Worm (Caenorhabditis elegans) whole organism, L1 larva: ENCODE measurements around the gene apy-1.
A peak's percentile ranks its signal among the peaks of the same experiment; 100 is the strongest.

Experiments
- C34B4.2 ChIP-seq: sonication (generic microtip); optimal IDR thresholded peaks from 2 replicates; lab custom pipeline; 2017; ENCODE audit warnings: mild to moderate bottlenecking, missing genetic modification characterization, missing compliant biosample characterization
- Y116A8C.19 ChIP-seq: sonication (generic microtip); optimal IDR thresholded peaks from 2 replicates; lab custom pipeline; 2016; ENCODE audit warnings: missing compliant biosample characterization, missing genetic modification characterization, borderline replicate concordance
- alr-1 ChIP-seq: fragments of 200-800 bp; sonication (Bioruptor generic); optimal IDR thresholded peaks from 2 replicates; lab custom pipeline; 2018; ENCODE audit warnings: borderline replicate concordance, mild to moderate bottlenecking, missing genetic modification characterization, missing compliant biosample characterization
- aly-2 ChIP-seq: fragments of 150-350 bp; optimal IDR thresholded peaks from 2 replicates; lab custom pipeline; 2014; ENCODE audit warnings: missing biosample characterization, missing genetic modification characterization
- ama-1 ChIP-seq: fragments of 150-350 bp; optimal IDR thresholded peaks from 2 replicates; lab custom pipeline; 2014
- blmp-1 ChIP-seq: fragments of 150-350 bp; optimal IDR thresholded peaks from 2 replicates; lab custom pipeline; 2014; ENCODE audit warnings: missing biosample characterization, missing genetic modification characterization
- ceh-88 ChIP-seq: fragments of 200-800 bp; sonication (Bioruptor generic); IDR thresholded peaks from 2 replicates; pipeline ENCODE4 v1.3.6; 2022; ENCODE audit warnings: missing genetic modification characterization, missing compliant biosample characterization
- ceh-90 ChIP-seq: sonication (generic microtip); optimal IDR thresholded peaks from 2 replicates; lab custom pipeline; 2016; ENCODE audit warnings: missing genetic modification characterization, missing compliant biosample characterization
- efl-1 ChIP-seq, 4 experiments: fragments of 150-350 bp; optimal IDR thresholded peaks in 3 of 4; peaks in 1 of 4; 1 replicate in 1 of 4; 2 replicates in 3 of 4; lab custom pipeline; 2014; ENCODE audit warnings: missing biosample characterization in 2 of 4, missing genetic modification characterization in 2 of 4, missing genetic modification reagents in 2 of 4
- egl-13 ChIP-seq: sonication (generic microtip); optimal IDR thresholded peaks from 2 replicates; lab custom pipeline; 2016; ENCODE audit warnings: missing genotype, missing genetic modification reagents, missing genetic modification characterization, missing compliant biosample characterization
- egl-27 ChIP-seq, 2 experiments: fragments of 150-350 bp in 1 of 2; sonication (generic microtip); optimal IDR thresholded peaks; 3 replicates each; lab custom pipeline; 2017 to 2018; ENCODE audit warnings: missing biosample characterization in 2 of 2, missing genetic modification characterization in 2 of 2, missing genetic modification reagents in 2 of 2
- elt-2 ChIP-seq: sonication (generic microtip); optimal IDR thresholded peaks from 2 replicates; lab custom pipeline; 2016; ENCODE audit warnings: missing genetic modification characterization, mild to moderate bottlenecking, inconsistent platforms, missing compliant biosample characterization, missing genetic modification reagents
- elt-3 ChIP-seq, 6 experiments: fragments of 150-350 bp in 1 of 6; sonication (generic microtip); optimal IDR thresholded peaks; 2 replicates each; lab custom pipeline; 2017 to 2018; ENCODE audit warnings: missing biosample characterization in 6 of 6, missing genetic modification characterization in 6 of 6, inconsistent platforms in 1 of 6
- ets-5 ChIP-seq: fragments of 200-800 bp; sonication (Bioruptor generic); IDR thresholded peaks from 2 replicates; pipeline ENCODE4 v1.3.6; 2022; ENCODE audit warnings: missing genetic modification characterization, missing compliant biosample characterization
- hlh-17 ChIP-seq: fragments of 200-800 bp; sonication (Bioruptor generic); optimal IDR thresholded peaks from 2 replicates; lab custom pipeline; 2018; ENCODE audit warnings: missing genetic modification characterization, mild to moderate bottlenecking, missing compliant biosample characterization, moderate library complexity, borderline replicate concordance
- hlh-4 ChIP-seq: sonication (generic microtip); optimal IDR thresholded peaks from 2 replicates; lab custom pipeline; 2016; ENCODE audit warnings: mild to moderate bottlenecking, missing genetic modification characterization, missing compliant biosample characterization
- lin-14 ChIP-seq: fragments of 200-800 bp; sonication (Bioruptor generic); optimal IDR thresholded peaks from 2 replicates; lab custom pipeline; 2018; ENCODE audit warnings: mild to moderate bottlenecking, missing genetic modification characterization, moderate library complexity, missing compliant biosample characterization
- lin-15B ChIP-seq: fragments of 150-350 bp; sonication (generic microtip); optimal IDR thresholded peaks from 3 replicates; lab custom pipeline; 2014; ENCODE audit warnings: missing biosample characterization, missing genetic modification characterization
- lin-35 ChIP-seq, 2 experiments: fragments of 150-350 bp; optimal IDR thresholded peaks; 2 replicates each; lab custom pipeline; 2014; ENCODE audit warnings: missing biosample characterization in 2 of 2, missing genetic modification characterization in 2 of 2, missing genetic modification reagents in 2 of 2
- lin-39 ChIP-seq: fragments of 150-350 bp; optimal IDR thresholded peaks from 2 replicates; lab custom pipeline; 2014; ENCODE audit warnings: missing biosample characterization, missing genetic modification reagents, missing genetic modification characterization
- lir-3 ChIP-seq: sonication (generic microtip); optimal IDR thresholded peaks from 2 replicates; lab custom pipeline; 2016; ENCODE audit warnings: mild to moderate bottlenecking, missing genetic modification characterization, moderate library complexity, missing compliant biosample characterization; ENCODE audit not compliant: poor library complexity
- nhr-11 ChIP-seq: fragments of 150-350 bp; optimal IDR thresholded peaks from 2 replicates; lab custom pipeline; 2014; ENCODE audit warnings: missing biosample characterization, missing genetic modification characterization
- nhr-20 ChIP-seq: sonication (generic microtip); optimal IDR thresholded peaks from 2 replicates; lab custom pipeline; 2016; ENCODE audit warnings: mild to moderate bottlenecking, missing genetic modification characterization, missing compliant biosample characterization
- nhr-28 ChIP-seq: fragments of 150-350 bp; optimal IDR thresholded peaks from 2 replicates; lab custom pipeline; 2014; ENCODE audit warnings: missing biosample characterization, missing genetic modification characterization
- nhr-71 ChIP-seq: sonication (generic microtip); optimal IDR thresholded peaks from 2 replicates; lab custom pipeline; 2016; ENCODE audit warnings: mild to moderate bottlenecking, missing genetic modification characterization, moderate library complexity, missing compliant biosample characterization
- nhr-84 ChIP-seq: sonication (generic microtip); optimal IDR thresholded peaks from 2 replicates; lab custom pipeline; 2017; ENCODE audit warnings: missing biosample characterization, missing genetic modification characterization
- nhr-85 ChIP-seq: sonication (generic microtip); peaks from one replicate; lab custom pipeline; 2016; ENCODE audit warnings: missing genetic modification characterization, inconsistent platforms, missing compliant biosample characterization
- nhr-90 ChIP-seq: sonication (generic microtip); optimal IDR thresholded peaks from 2 replicates; lab custom pipeline; 2016; ENCODE audit warnings: mild to moderate bottlenecking, missing genetic modification characterization, missing compliant biosample characterization; ENCODE audit not compliant: poor library complexity
- pag-3 ChIP-seq: sonication (generic microtip); optimal IDR thresholded peaks from 2 replicates; lab custom pipeline; 2017; ENCODE audit warnings: missing genetic modification characterization, mild to moderate bottlenecking, missing compliant biosample characterization, antibody characterized with exemption, borderline replicate concordance; ENCODE audit not compliant: insufficient read depth
- pax-3 ChIP-seq: fragments of 200-800 bp; sonication (Bioruptor generic); optimal IDR thresholded peaks from 2 replicates; lab custom pipeline; 2018; ENCODE audit warnings: mild to moderate bottlenecking, missing genetic modification characterization, moderate library complexity, missing compliant biosample characterization
- skn-1 ChIP-seq: fragments of 150-350 bp; optimal IDR thresholded peaks from 2 replicates; lab custom pipeline; 2014; ENCODE audit warnings: missing biosample characterization, missing genetic modification characterization
- snpc-4 ChIP-seq: fragments of 150-350 bp; optimal IDR thresholded peaks from 2 replicates; lab custom pipeline; 2014; ENCODE audit warnings: missing biosample characterization, missing genetic modification characterization
- sptf-1 ChIP-seq: fragments of 150-350 bp; optimal IDR thresholded peaks from 2 replicates; lab custom pipeline; 2014; ENCODE audit warnings: missing biosample characterization, missing genetic modification characterization
- tlp-1 ChIP-seq: fragments of 150-350 bp; optimal IDR thresholded peaks from 2 replicates; lab custom pipeline; 2014; ENCODE audit warnings: missing biosample characterization, missing genetic modification characterization
- unc-130 ChIP-seq: fragments of 150-350 bp; optimal IDR thresholded peaks from 2 replicates; lab custom pipeline; 2017; ENCODE audit warnings: missing biosample characterization, missing genetic modification characterization, inconsistent platforms
- unc-86 ChIP-seq: sonication (generic microtip); optimal IDR thresholded peaks from 2 replicates; lab custom pipeline; 2016; ENCODE audit warnings: missing genetic modification characterization, missing compliant biosample characterization
- xbp-1 ChIP-seq: sonication (generic microtip); optimal IDR thresholded peaks from 2 replicates; lab custom pipeline; 2016; ENCODE audit warnings: missing genetic modification characterization, missing compliant biosample characterization
- zag-1 ChIP-seq: fragments of 150-350 bp; optimal IDR thresholded peaks from 2 replicates; lab custom pipeline; 2014; ENCODE audit warnings: missing biosample characterization, missing genetic modification characterization
- ztf-11 ChIP-seq, 2 experiments: sonication (generic microtip); optimal IDR thresholded peaks; 2 replicates each; lab custom pipeline; 2016 to 2017; ENCODE audit warnings: missing genetic modification characterization in 2 of 2, missing biosample characterization in 1 of 2, missing compliant biosample characterization in 1 of 2
- ztf-4 ChIP-seq: fragments of 150-350 bp; optimal IDR thresholded peaks from 2 replicates; lab custom pipeline; 2014; ENCODE audit warnings: missing biosample characterization, missing genetic modification characterization

Gene apy-1

ce11 chrX:7614466-7614865 is 44.9 kb upstream of the apy-1 start (continued):
- no peak for TF ChIP-seq lin-39 (tag; lab: Kevin White, UChicago)

ce11 chrX:7607982-7608381 is 38.5 kb upstream of the apy-1 start, which contains the start of gene twk-17:
Gene twk-17 (minus strand): TSS chrX:7608082.
- TF ChIP-seq zag-1 (tag; lab: Kevin White, UChicago) (no peak), ceh-88 (no peak), ztf-4 (tag; lab: Kevin White, UChicago) (no peak), sptf-1 (tag; lab: Kevin White, UChicago) (no peak), snpc-4 (tag; lab: Kevin White, UChicago) (no peak), hlh-17 (GFP tag; lab: Kevin White, UChicago) (no peak), unc-130 (tag; lab: Kevin White, UChicago) (no peak), egl-27 (tag; optimal IDR thresholded peaks at IDR 0.05; lab: Kevin White, UChicago) (no peak), tlp-1 (tag; lab: Kevin White, UChicago) (no peak)

ce11 chrX:7596627-7597026 is 27.1 kb upstream of the apy-1 start, which contains the start of gene C44E12.1:
Gene C44E12.1 (plus strand): TSS chrX:7596927.
- TF ChIP-seq efl-1 (optimal IDR thresholded peaks at IDR 0.05; lab: Kevin White, UChicago), result no peak
- peak in 1 of 2 experiments; percentile 53 for TF ChIP-seq efl-1 (GFP tag; optimal IDR thresholded peaks at IDR 0.05 in 1 of 2; lab: Kevin White, UChicago)
- peak; percentile 7 for TF ChIP-seq nhr-85 (tag; lab: Kevin White, UChicago)
- peak; percentile 8 for TF ChIP-seq lin-14 (GFP tag; lab: Kevin White, UChicago)
- no peak for TF ChIP-seq skn-1 (tag; lab: Kevin White, UChicago)
- no peak for TF ChIP-seq tlp-1 (tag; lab: Kevin White, UChicago)
- TF ChIP-seq alr-1 (tag; lab: Kevin White, UChicago), result no peak
- no peak for TF ChIP-seq egl-13
- no peak for TF ChIP-seq nhr-11 (tag; lab: Kevin White, UChicago)
- TF ChIP-seq lin-15B (tag; lab: Kevin White, UChicago), result no peak

- TF ChIP-seq pax-3 (no peak), nhr-84 (tag; lab: Kevin White, UChicago) (no peak), nhr-90 (tag; lab: Kevin White, UChicago) (peak; percentile 51), C34B4.2 (tag; lab: Kevin White, UChicago) (no peak), ceh-88 (no peak), ztf-11 (tag; optimal IDR thresholded peaks at IDR 0.05; lab: Kevin White, UChicago) (no peak), lin-14 (GFP tag; lab: Kevin White, UChicago) (peak; percentile 49), lir-3 (tag; lab: Kevin White, UChicago) (no peak), sptf-1 (tag; lab: Kevin White, UChicago) (no peak), unc-86 (tag; lab: Kevin White, UChicago) (no peak), lin-35 (GFP tag; optimal IDR thresholded peaks at IDR 0.05; lab: Kevin White, UChicago) (peak in 1 of 2 experiments; percentile 40), elt-3 (tag; optimal IDR thresholded peaks at IDR 0.05; lab: Kevin White, UChicago) (peak in 2 of 6 experiments; percentile 29 to 68), blmp-1 (tag; lab: Kevin White, UChicago) (peak; percentile 88), nhr-28 (tag; lab: Kevin White, UChicago) (no peak), nhr-71 (tag; lab: Kevin White, UChicago) (peak; percentile 47), nhr-20 (tag; lab: Kevin White, UChicago) (peak; percentile 29), ets-5 (GFP tag; lab: Robert Waterston, UW) (no peak), ceh-90 (no peak), ama-1 (no peak), elt-2 (tag; lab: Kevin White, UChicago) (peak; percentile 24), nhr-85 (tag; lab: Kevin White, UChicago) (peak; percentile 82), xbp-1 (tag; lab: Kevin White, UChicago) (no peak), pag-3 (tag; lab: Kevin White, UChicago) (no peak), aly-2 (no peak), Y116A8C.19 (tag; lab: Kevin White, UChicago) (no peak), unc-130 (tag; lab: Kevin White, UChicago) (no peak), hlh-4 (tag; lab: Kevin White, UChicago) (no peak)
- TF ChIP-seq, all 84 proteins: peak for 9
Observed at ce11 chrX:7596029-7596428, 26.5 kb upstream of the apy-1 start.
